Worm (Caenorhabditis elegans): Measurements from ENCODE around the gene srx-108.

- TF ChIP-seq ref-1 (GFP tag; conservative IDR thresholded peaks at IDR 0.05): no peak
- TF ChIP-seq ztf-23 (GFP tag; IDR thresholded peaks at IDR 0.05): no peak
- TF ChIP-seq cog-1 (tag; optimal IDR thresholded peaks at IDR 0.05): no peak
- no peak for TF ChIP-seq tab-1 (GFP tag; IDR thresholded peaks at IDR 0.05)
- TF ChIP-seq med-1 (GFP tag; optimal IDR thresholded peaks at IDR 0.05; ENCODE audit: insufficient read depth): no peak
Measured at ce11 chrII:3724175-3724715, 18.8 kb downstream of the srx-108 start, which contains the start of gene C46E10.1.

Measured in whole organism, midembryonic.